Worm (Caenorhabditis elegans) whole organism, L4/young adult: ENCODE results near the gene F10E7.1.
"Not testable (repeated sequence)": the region's sequence is repeated elsewhere in the genome, so short reads cannot be mapped to it uniquely, and the experiment has no call there.

ENCODE experiments used
- W03F9.2 ChIP-seq: fragments of 150-350 bp; optimal IDR thresholded peaks from 2 replicates; lab custom pipeline; 2014; ENCODE audit warnings: missing biosample characterization, missing genetic modification characterization
- dao-5 ChIP-seq: sonication (generic microtip); optimal IDR thresholded peaks from 2 replicates; lab custom pipeline; 2016; ENCODE audit warnings: missing genotype, missing genetic modification characterization, moderate library complexity, missing compliant biosample characterization
- him-1 ChIP-seq: sonication (generic microtip); optimal IDR thresholded peaks from 2 replicates; lab custom pipeline; 2016; ENCODE audit warnings: missing genotype, missing genetic modification reagents, missing genetic modification characterization, missing compliant biosample characterization

The F10E7.1 gene

DNA sequence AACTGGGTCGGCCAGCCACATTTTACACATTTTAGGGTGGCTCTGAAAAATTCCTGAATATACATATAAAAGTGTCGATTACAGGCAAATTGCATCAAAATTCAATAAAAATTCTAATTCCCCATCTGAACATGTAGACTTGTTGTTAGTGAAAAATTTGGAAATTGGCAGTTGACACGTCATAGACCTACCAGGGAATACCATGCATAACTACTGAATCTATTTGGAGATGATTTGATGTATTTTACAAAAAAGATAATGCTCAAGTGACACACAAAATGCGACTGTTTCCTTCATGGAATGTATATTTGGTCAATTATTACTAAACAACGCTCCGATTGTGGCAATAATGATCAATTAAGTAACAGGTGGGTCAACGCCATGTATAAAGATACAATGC lies at the start of gene F10E7.1:
F10E7.1 (plus strand) TSS at position 301 of the 400 bp plus-strand sequence.
- no peak for TF ChIP-seq him-1 (tag; lab: Kevin White, UChicago)
- TF ChIP-seq W03F9.2 (tag; lab: Kevin White, UChicago): no peak
- no peak for TF ChIP-seq dao-5

DNA sequence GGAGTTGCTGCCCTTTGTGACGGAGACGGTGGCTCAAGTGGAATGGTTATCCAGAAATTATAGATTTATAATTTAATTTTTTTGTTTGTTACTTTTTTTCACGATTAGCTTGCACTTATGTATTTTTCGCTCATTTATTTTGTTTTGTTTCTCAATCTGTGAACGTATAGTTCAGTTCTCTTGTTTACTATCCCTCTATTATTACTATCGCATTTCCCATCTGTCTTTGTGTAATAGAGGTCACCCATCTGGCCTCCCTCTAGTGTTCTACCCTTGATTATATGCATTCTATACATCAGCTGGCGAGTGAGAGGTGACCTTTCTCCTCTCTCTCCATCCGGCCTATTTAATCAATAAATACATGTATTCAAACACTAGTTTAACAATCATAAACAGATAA lies 42.5 kb upstream of the F10E7.1 start, which contains the start of the genes T02G5.14 and T02G5.15:
T02G5.14 (plus strand) TSS at position 301 of the 400 bp plus-strand sequence.
T02G5.15 (plus strand) TSS at position 301 of the 400 bp plus-strand sequence.
- TF ChIP-seq dao-5; W03F9.2 (tag; lab: Kevin White, UChicago); him-1 (tag; lab: Kevin White, UChicago): not testable (repeated sequence)

DNA sequence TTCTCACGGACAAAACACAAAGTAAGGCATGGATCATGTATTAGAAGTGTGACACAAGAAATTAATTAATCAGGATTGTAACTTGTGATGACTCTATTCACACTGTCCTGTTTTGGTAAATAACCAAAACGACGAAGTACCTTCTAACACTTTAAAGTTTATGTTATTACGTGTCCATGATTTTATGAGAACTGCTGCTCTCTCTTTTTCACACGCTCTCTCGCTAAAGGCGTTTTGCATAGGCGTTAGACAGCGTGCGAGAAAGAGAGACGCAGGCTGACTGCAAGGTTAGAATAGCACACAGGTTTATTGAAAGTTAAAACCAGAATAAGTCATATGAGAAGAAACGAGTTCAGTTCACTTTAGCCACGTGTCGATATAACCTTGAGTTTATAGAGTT lies 36.5 kb upstream of the F10E7.1 start:
- TF ChIP-seq him-1 (tag; lab: Kevin White, UChicago): no peak
- TF ChIP-seq W03F9.2 (tag; lab: Kevin White, UChicago): no peak
- TF ChIP-seq dao-5: no peak

DNA sequence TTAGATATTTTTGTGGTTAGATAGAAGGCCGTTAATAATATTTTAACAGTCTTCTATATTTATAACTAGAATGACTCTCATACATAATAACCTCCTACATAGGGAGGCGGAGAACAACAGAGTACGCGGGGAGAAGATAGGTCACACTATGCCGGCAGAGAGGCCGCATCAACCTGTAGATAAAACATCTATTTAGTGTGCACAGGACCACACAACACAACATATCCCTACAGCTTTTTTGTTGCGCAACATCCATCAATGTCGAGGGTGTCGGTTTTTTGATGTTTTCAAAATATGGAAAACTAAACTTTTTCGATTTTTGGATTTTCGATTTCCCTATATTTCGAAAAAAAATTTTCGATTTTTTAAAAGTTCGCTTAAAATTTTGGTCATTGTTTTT lies 35.7 kb upstream of the F10E7.1 start:
- TF ChIP-seq him-1 (tag; lab: Kevin White, UChicago) (no peak), W03F9.2 (tag; lab: Kevin White, UChicago) (no peak), dao-5 (no peak)

DNA sequence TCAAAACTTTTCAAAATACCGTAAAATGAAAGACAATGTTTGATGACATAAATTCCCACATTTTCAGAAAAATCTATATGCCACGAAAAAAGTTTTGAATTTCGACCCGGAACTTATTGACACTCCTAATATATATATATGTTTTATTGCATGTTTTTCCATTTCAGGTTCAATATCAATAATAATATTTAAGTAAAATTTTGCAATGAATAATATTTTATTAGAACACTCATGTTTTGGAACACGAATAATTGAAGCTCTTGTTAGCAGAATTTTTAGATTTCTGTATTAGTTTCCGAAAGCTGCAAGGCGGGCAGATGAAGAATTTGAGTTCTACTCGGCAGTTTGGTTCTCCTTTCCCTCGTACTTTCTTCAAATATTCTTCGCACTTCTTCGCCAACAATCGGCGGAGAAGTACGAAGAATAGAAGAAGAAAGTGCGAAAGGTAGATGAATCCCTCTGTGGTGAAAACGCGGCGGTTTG lies 33.2 kb upstream of the F10E7.1 start, which contains the start of gene T02G5.3:
T02G5.3 (plus strand) TSS at position 51 of the 483 bp plus-strand sequence.
- TF ChIP-seq dao-5 (no peak), him-1 (tag; lab: Kevin White, UChicago) (no peak), W03F9.2 (tag; lab: Kevin White, UChicago) (no peak)

DNA sequence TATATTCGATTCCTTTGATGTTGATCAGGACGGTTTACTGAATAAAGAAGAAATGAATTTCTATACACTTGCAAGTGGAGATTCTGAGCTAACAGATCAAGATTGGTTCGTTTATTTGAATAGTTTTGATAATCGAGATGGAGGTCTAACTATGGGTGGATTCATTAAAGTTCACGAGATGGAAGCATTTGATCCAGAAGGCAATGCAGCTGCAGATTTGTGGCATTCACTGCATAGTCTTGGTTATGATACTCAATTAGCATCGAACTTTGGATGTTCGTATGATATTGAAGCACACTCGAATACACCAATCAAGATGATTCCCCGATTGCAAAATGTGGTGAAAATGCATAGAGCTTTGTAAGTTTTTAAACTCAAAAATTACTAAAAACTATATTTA lies 30.6 kb upstream of the F10E7.1 start:
- no peak for TF ChIP-seq dao-5
- no peak for TF ChIP-seq W03F9.2 (tag; lab: Kevin White, UChicago)
- TF ChIP-seq him-1 (tag; lab: Kevin White, UChicago): no peak

DNA sequence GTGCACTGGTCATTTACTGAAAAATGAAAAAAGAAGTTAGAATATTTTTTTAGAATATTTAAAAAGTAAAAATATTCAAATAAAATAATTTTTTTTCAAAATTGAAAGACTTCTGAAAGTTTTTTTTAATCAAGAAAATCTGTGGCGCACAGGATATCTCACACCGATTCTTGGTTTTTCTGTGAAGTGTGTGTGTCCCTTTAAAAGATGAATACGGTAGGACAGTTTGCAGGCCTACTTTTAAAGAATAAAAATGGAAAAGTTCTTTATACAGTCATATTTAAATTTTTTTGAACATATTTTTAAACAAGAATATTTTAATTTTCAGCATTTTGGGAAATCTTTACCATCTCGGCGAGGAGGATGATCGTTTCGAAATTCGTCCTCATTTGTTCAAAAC lies 28.0 kb upstream of the F10E7.1 start, which contains the start of gene mct-5:
mct-5 (minus strand) TSS at position 16 of the 400 bp plus-strand sequence.
- no peak for TF ChIP-seq W03F9.2 (tag; lab: Kevin White, UChicago)
- TF ChIP-seq dao-5: no peak
- no peak for TF ChIP-seq him-1 (tag; lab: Kevin White, UChicago)

DNA sequence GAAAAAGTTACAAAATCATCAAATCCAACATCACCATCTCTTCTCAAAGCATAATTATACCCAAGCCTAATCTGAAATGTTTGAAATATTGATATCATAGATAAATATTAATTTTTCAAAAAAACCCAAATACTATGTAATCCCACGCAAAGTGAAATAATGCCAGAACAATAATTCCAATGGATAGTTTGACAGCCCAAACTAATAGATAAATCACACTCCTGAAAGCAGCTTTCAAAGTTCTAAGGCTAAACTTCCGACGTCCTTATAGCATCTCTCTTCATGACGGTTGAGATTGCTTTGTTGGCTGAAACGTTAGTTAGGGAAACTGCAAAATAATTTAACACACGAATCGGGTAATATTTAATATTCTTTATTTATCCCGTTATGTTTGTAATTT lies 27.3 kb upstream of the F10E7.1 start:
- TF ChIP-seq dao-5 (no peak), W03F9.2 (tag; lab: Kevin White, UChicago) (no peak)

DNA sequence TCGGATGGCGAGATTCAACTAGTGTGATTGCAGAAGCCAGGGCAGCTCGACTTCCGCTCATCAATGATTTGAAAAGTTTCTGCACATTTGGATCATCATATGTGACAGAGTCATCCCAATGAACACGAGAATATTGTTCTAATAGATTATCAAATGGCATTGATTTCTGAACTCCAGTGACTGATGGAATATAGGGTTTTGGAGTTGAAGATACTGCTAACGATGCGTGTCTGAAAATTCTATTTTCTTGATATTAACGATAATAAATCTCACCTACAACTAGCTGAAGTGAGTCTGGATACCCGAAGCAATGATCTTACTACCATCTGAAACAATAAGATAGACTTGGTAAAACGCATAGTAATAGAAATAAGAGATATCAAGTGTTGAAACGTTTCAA lies 25.7 kb upstream of the F10E7.1 start, which contains the start of gene mmaa-1:
mmaa-1 (minus strand) TSS at position 328 of the 400 bp plus-strand sequence.
- no peak for TF ChIP-seq him-1 (tag; lab: Kevin White, UChicago)
- TF ChIP-seq dao-5: no peak
- TF ChIP-seq W03F9.2 (tag; lab: Kevin White, UChicago): no peak

DNA sequence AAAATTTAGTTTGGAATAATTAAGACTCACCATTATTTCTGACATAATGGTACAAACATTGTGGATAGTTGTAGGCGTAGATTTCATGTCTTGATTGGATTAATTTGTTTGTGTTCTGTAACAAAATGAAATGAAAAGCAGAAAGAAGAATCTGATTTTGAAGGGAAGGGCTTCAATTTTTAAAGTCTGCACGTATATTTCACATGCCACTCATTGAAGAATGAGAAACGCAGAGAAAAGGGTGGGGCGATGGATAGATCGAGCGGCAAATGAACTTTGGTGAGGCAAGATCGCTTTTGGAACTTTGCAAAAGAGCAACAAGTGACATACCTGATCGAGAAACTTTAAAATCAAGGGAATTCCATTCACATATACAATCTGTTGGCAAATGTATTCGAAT lies 24.3 kb upstream of the F10E7.1 start:
- no peak for TF ChIP-seq dao-5

DNA sequence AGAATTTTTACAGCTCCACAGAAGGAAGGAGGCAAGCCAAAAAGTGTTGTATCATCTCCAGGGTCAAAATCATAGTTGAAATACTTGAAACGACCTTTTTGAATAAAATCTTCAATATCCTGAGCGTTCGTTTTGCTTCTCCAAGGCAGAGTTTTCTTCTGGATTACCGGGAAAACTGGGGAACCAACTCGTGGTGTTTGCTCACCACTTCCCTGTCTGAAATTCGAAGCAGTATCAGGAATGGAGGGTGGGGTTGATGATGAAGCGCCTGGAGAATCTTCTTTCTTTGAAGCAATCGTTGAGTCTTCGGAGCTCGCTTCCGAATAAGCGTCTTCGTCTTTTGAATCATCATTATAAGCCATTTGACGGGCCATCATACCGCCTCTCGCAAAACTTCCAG lies 23.4 kb upstream of the F10E7.1 start:
- TF ChIP-seq him-1 (tag; lab: Kevin White, UChicago): no peak
- TF ChIP-seq dao-5: no peak
- TF ChIP-seq W03F9.2 (tag; lab: Kevin White, UChicago): no peak

DNA sequence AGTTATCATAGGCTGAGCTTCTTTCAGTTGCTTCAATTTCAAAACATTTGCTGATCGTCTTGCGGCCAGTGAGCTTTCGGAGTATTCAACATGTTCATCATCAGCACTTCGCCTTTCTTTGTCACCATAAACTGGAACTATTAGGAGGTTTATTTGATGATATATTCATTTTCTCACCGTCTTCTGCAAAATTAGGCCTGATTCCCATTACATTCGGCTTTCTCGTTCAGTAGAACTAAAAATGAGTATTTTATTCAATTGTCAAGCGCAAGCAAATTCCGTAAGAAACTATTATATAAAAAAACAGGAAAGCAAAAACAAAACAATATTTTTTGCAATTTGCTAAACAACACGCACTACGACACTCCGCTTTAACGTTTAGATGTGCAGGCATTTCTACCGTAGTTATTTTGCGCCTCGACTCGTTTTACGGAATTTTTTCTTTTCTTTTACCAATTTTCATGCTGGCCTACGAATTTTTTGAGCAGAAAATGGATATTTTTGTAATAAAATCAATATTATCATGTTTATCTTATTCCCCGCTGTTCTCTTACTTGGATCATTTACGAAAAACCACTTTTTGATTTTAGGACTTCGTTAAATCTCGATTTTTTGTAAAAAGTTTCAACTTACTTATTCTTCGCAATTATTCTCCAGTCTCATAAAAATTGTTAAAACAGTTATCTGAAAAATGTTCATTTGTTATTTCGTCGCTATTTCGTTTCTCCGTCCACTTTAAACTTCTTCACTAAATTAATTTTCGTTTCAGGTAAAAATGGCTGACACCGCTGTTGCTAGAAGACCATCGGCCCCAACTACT lies 21.6 kb upstream of the F10E7.1 start, which contains the start of the genes farl-11 and rpl-33:
farl-11 (minus strand) TSS at position 242 of the 820 bp plus-strand sequence.
rpl-33 (plus strand) TSS at position 770 of the 820 bp plus-strand sequence.
- TF ChIP-seq dao-5 (no peak), him-1 (tag; lab: Kevin White, UChicago) (peak; percentile 37), W03F9.2 (tag; lab: Kevin White, UChicago) (peak; percentile 86)

DNA sequence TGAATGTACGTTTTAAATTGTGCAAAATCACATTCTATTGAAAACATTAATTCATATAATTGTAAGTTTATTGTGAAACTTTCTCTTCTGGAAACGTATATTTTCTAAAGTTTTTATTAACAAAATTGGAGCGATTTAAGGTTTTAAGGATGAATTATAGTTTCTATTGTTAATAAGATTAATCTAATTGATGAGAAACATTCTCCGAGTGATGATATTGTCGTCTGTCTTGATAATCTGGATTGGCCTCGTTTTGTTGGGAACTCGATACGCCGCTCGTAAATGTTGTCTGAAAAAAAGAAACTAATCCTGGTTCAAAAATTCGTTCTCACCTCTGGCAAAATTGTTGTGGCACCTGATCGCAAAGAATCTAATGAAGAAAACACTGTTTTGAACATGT lies 20.2 kb upstream of the F10E7.1 start:
- no peak for TF ChIP-seq dao-5

DNA sequence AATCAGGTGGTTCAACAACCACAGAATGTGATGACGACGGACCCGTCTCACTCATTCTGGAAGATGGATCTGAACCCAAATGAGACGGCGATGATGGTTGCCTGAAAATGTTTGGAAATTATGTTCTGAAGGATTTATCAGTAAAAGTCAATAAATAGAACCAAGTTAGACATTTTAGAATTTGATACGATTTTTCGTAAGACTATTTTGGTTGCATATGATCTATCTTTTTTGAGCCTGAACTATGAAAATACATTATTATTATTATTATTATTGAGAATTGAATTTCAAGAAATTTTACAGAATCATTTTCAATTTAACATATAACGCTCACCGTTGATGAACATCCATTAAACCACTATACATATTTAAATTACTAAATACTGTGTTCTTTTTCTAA lies 16.6 kb upstream of the F10E7.1 start, which contains the start of gene F10E7.9:
F10E7.9 (minus strand) TSS at position 101 of the 400 bp plus-strand sequence.
- no peak for TF ChIP-seq him-1 (tag; lab: Kevin White, UChicago)
- TF ChIP-seq W03F9.2 (tag; lab: Kevin White, UChicago): no peak
- no peak for TF ChIP-seq dao-5
